Fruit fly (Drosophila melanogaster) whole organism, embryonic: ENCODE data around the gene Mrp5.

ENCODE experiments used
- ATbp ChIP-seq: fragments of 200-800 bp; sonication (Bioruptor generic); optimal IDR thresholded peaks from 2 replicates; lab custom pipeline; 2017; ENCODE audit warnings: missing biosample characterization, mild to moderate bottlenecking, missing genetic modification characterization, missing genetic modification reagents
- CG6791 ChIP-seq: fragments of 200-800 bp; sonication (Bioruptor generic); IDR thresholded peaks from 3 replicates; pipeline ENCODE4 v1.3.6; 2022; ENCODE audit warnings: missing biosample characterization, missing genetic modification characterization; ENCODE audit not compliant: partially characterized antibody
- CTCF ChIP-seq: fragments of 200-800 bp; sonication (Bioruptor generic); optimal IDR thresholded peaks from 2 replicates; lab custom pipeline; 2017; ENCODE audit warnings: missing biosample characterization, mild to moderate bottlenecking, missing genetic modification characterization, moderate library complexity
- D ChIP-seq, 2 experiments: fragments of 200-800 bp in 1 of 2; fragments of >200 bp in 1 of 2; sonication (Bioruptor generic) in 1 of 2; optimal IDR thresholded peaks; 2 replicates in 1 of 2; 3 replicates in 1 of 2; lab custom pipeline; 2017; ENCODE audit warnings: mild to moderate bottlenecking in 1 of 2, missing biosample characterization in 1 of 2, missing genetic modification characterization in 1 of 2, missing genetic modification reagents in 1 of 2
- D19B ChIP-seq: fragments of 200-800 bp; sonication (Bioruptor generic); optimal IDR thresholded peaks from 2 replicates; lab custom pipeline; 2017; ENCODE audit warnings: missing biosample characterization, mild to moderate bottlenecking, missing genetic modification characterization
- Hsf ChIP-seq: fragments of 200-800 bp; sonication (Bioruptor generic); optimal IDR thresholded peaks from 3 replicates; lab custom pipeline; 2016; ENCODE audit warnings: missing biosample characterization, missing genetic modification characterization
- Lim3 ChIP-seq: fragments of 200-800 bp; sonication (Bioruptor generic); IDR thresholded peaks from 2 replicates; pipeline ENCODE4 v1.3.6; 2022; ENCODE audit warnings: missing biosample characterization, missing genetic modification characterization
- Meics ChIP-seq: fragments of 200-800 bp; sonication (Bioruptor generic); optimal IDR thresholded peaks from 2 replicates; lab custom pipeline; 2017; ENCODE audit warnings: missing biosample characterization, mild to moderate bottlenecking, missing genetic modification characterization
- Mes4 ChIP-seq: fragments of 200-800 bp; sonication (Bioruptor generic); optimal IDR thresholded peaks from 2 replicates; lab custom pipeline; 2016; ENCODE audit warnings: missing biosample characterization, missing genetic modification characterization
- chif ChIP-seq, 2 experiments: fragments of 200-800 bp; sonication (Bioruptor generic); optimal IDR thresholded peaks; 3 replicates each; lab custom pipeline; 2016; ENCODE audit warnings: missing biosample characterization in 2 of 2, missing genetic modification characterization in 2 of 2
- cwo ChIP-seq: fragments of 200-800 bp; sonication (Bioruptor generic); optimal IDR thresholded peaks from 3 replicates; lab custom pipeline; 2017; ENCODE audit warnings: missing biosample characterization, missing genetic modification characterization, mild to moderate bottlenecking, moderate library complexity, missing genetic modification reagents
- gcm2 ChIP-seq: fragments of 200-800 bp; sonication (Bioruptor generic); optimal IDR thresholded peaks from 2 replicates; lab custom pipeline; 2016; ENCODE audit warnings: missing biosample characterization, missing genetic modification characterization
- gem ChIP-seq: fragments of 200-800 bp; sonication (Bioruptor generic); optimal IDR thresholded peaks from 2 replicates; lab custom pipeline; 2019; ENCODE audit warnings: missing biosample characterization, mild to moderate bottlenecking, missing genetic modification characterization, moderate library complexity

- TF ChIP-seq D (optimal IDR thresholded peaks at IDR 0.05; lab: Kevin White, UChicago) (no peak), D (GFP tag; optimal IDR thresholded peaks at IDR 0.05; lab: Kevin White, UChicago) (no peak), chif (GFP tag; optimal IDR thresholded peaks at IDR 0.05; lab: Kevin White, UChicago) (no peak), CG6791 (GFP tag; lab: Robert Waterston, UW) (no peak), cwo (GFP tag; lab: Kevin White, UChicago) (no peak), gcm2 (GFP tag; lab: Kevin White, UChicago) (no peak), ATbp (GFP tag; lab: Kevin White, UChicago) (no peak), D19B (GFP tag; lab: Kevin White, UChicago) (no peak), CTCF (no peak), Lim3 (no peak), gem (tag; lab: Kevin White, UChicago) (no peak), Hsf (GFP tag; lab: Kevin White, UChicago) (no peak), Mes4 (GFP tag; lab: Kevin White, UChicago) (no peak), Meics (GFP tag; lab: Kevin White, UChicago) (no peak)
These were observed 19.8 kb upstream of the Mrp5 start for dm6 chr3R:19895305-19895704.
